Worm (Caenorhabditis elegans): ENCODE data around the gene str-256.

str-256 gene

DNA sequence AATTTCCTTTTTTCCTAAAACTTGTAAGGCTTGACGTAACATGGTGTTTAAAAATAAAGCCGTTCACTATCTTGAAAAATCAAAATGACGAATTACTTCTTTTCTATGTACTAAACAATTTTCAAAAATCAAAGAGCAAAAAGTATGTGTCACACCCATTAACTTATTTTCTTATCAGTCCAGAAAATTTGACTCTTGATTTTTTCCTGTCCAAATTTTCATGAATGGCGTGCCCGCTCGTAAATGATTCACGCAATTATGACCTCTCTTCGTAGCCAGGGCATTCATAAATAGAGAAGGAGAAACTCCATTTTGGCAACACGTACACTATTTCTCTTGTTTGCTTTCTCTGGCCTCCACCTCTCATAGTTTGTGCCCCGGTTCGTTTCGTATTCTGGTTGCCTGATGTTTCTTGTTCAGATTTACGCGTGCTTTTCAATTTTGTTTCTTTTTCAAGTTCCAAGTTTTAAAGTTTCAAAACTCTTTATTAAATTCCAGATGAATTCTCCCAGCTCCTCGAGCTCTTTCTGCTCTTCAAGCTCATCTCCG is 23.4 kb downstream of the str-256 start, which contains the start of gene nhr-55:
Gene nhr-55, plus strand, starts transcription at position 499 of the 549 bp plus-strand sequence.
- TF ChIP-seq ceh-44 (GFP tag; IDR thresholded peaks at IDR 0.05), result no peak
- TF ChIP-seq pqm-1 (tag; optimal IDR thresholded peaks at IDR 0.05), result peak; percentile 68
- TF ChIP-seq lin-1 (GFP tag; IDR thresholded peaks at IDR 0.05), result 0 out of 2 replicates have a peak, but pooled peaks have one; percentile 12
- no peak for TF ChIP-seq daf-16 (GFP tag; optimal IDR thresholded peaks at IDR 0.05)
- TF ChIP-seq daf-16 (tag; optimal IDR thresholded peaks at IDR 0.05), result peak; percentile 63
- peak; percentile 24 for TF ChIP-seq nhr-77 (tag; optimal IDR thresholded peaks at IDR 0.05)
- no peak for TF ChIP-seq aly-2 (tag; optimal IDR thresholded peaks at IDR 0.05)
- TF ChIP-seq dpl-1 (GFP tag; optimal IDR thresholded peaks at IDR 0.05), result no peak
- TF ChIP-seq ceh-82 (tag; optimal IDR thresholded peaks at IDR 0.05), result no peak
- TF ChIP-seq nhr-11 (tag; optimal IDR thresholded peaks at IDR 0.05), result no peak
- no peak for TF ChIP-seq jun-1 (tag; optimal IDR thresholded peaks at IDR 0.05)
- TF ChIP-seq dmd-6 (GFP tag; IDR thresholded peaks at IDR 0.05), result peak; percentile 87
- peak; percentile 91 for TF ChIP-seq nhr-28 (tag; optimal IDR thresholded peaks at IDR 0.05)
- no peak for TF ChIP-seq R02D3.7 (tag; optimal IDR thresholded peaks at IDR 0.05)
- no peak for TF ChIP-seq vab-7 (GFP tag; IDR thresholded peaks at IDR 0.05)
- TF ChIP-seq hlh-30 (tag; optimal IDR thresholded peaks at IDR 0.05; ENCODE audit: insufficient read depth), result no peak
- no peak for TF ChIP-seq ztf-11 (tag; optimal IDR thresholded peaks at IDR 0.05)
- TF ChIP-seq unc-130 (GFP tag; optimal IDR thresholded peaks at IDR 0.05), result no peak
- peak; percentile 50 for TF ChIP-seq hlh-11 (tag; optimal IDR thresholded peaks at IDR 0.05)
- TF ChIP-seq D1046.2 (GFP tag; IDR thresholded peaks at IDR 0.05), result no peak
- TF ChIP-seq ces-1 (GFP tag; optimal IDR thresholded peaks at IDR 0.05), result no peak
- no peak for TF ChIP-seq ctbp-1 (GFP tag; IDR thresholded peaks at IDR 0.05)
- no peak for TF ChIP-seq T20F7.1 (GFP tag; optimal IDR thresholded peaks at IDR 0.05)
- TF ChIP-seq dve-1 (tag; optimal IDR thresholded peaks at IDR 0.05; ENCODE audit: insufficient read depth), result peak; percentile 36
- TF ChIP-seq unc-39 (tag; optimal IDR thresholded peaks at IDR 0.05), result no peak
- no peak for TF ChIP-seq mdl-1 (tag; optimal IDR thresholded peaks at IDR 0.05)
- TF ChIP-seq nhr-102 (tag; optimal IDR thresholded peaks at IDR 0.05), result no peak

DNA sequence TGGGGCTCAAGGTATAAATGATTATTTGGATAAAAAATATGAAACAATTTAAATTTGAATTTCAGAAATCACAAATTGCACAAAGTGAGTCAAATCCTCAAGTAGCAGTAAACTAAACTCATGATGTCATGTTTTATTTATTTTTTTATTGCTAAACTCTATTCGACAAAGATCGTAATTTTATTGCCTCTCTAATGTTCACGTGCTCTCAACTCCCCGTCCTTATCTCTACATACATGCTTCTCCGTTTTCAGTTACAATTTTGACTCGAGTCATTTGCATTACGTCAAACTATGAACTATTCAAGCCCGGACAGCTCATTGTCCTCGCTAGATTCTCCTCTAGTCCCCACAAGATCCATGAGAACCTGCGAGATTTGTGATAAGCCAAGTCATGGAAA is 26.6 kb downstream of the str-256 start, which contains the start of gene nhr-99:
Gene nhr-99, plus strand, starts transcription at position 263 of the 400 bp plus-strand sequence.
- TF ChIP-seq tag-97 (GFP tag; IDR thresholded peaks at IDR 0.05) (no peak), mxl-3 (GFP tag; optimal IDR thresholded peaks at IDR 0.05) (peak; percentile 27), daf-8 (GFP tag; IDR thresholded peaks at IDR 0.05) (no peak), hif-1 (tag; optimal IDR thresholded peaks at IDR 0.05) (no peak), egl-27 (tag; optimal IDR thresholded peaks at IDR 0.05) (no peak), nhr-41 (GFP tag; IDR thresholded peaks at IDR 0.05) (no peak), dmd-6 (GFP tag; IDR thresholded peaks at IDR 0.05) (peak; percentile 79), aha-1 (tag) (no peak), mxl-2 (GFP tag; conservative IDR thresholded peaks at IDR 0.05) (no peak), nhr-77 (tag; optimal IDR thresholded peaks at IDR 0.05) (peak; percentile 47), nhr-28 (tag; optimal IDR thresholded peaks at IDR 0.05) (peak; percentile 80), daf-12 (tag; optimal IDR thresholded peaks at IDR 0.05) (no peak), hmg-1.1 (GFP tag; IDR thresholded peaks at IDR 0.05) (no peak), pqm-1 (tag; optimal IDR thresholded peaks at IDR 0.05) (peak; percentile 46), hlh-30 (tag; optimal IDR thresholded peaks at IDR 0.05; ENCODE audit: insufficient read depth) (peak; percentile 39), ZK546.5 (tag; optimal IDR thresholded peaks at IDR 0.05) (no peak), nhr-237 (tag; optimal IDR thresholded peaks at IDR 0.05) (no peak), dve-1 (tag; optimal IDR thresholded peaks at IDR 0.05; ENCODE audit: insufficient read depth) (peak; percentile 71), tra-1 (GFP tag; IDR thresholded peaks at IDR 0.05) (no peak), daf-16 (GFP tag; optimal IDR thresholded peaks at IDR 0.05) (no peak), daf-16 (tag; optimal IDR thresholded peaks at IDR 0.05) (peak; percentile 75), ces-1 (GFP tag; optimal IDR thresholded peaks at IDR 0.05) (no peak), hlh-11 (tag; optimal IDR thresholded peaks at IDR 0.05) (peak; percentile 61), aly-2 (tag; optimal IDR thresholded peaks at IDR 0.05) (no peak), php-3 (GFP tag; IDR thresholded peaks at IDR 0.05) (peak; percentile 94), fkh-10 (GFP tag; optimal IDR thresholded peaks at IDR 0.05) (no peak), mdl-1 (tag; optimal IDR thresholded peaks at IDR 0.05) (peak in 1 of 2 experiments; percentile 45), nhr-111 (GFP tag; optimal IDR thresholded peaks at IDR 0.05) (no peak), nhr-48 (tag; optimal IDR thresholded peaks at IDR 0.05) (no peak)
